Worm (Caenorhabditis elegans): Measurements from ENCODE around the gene hpo-40.

DNA sequence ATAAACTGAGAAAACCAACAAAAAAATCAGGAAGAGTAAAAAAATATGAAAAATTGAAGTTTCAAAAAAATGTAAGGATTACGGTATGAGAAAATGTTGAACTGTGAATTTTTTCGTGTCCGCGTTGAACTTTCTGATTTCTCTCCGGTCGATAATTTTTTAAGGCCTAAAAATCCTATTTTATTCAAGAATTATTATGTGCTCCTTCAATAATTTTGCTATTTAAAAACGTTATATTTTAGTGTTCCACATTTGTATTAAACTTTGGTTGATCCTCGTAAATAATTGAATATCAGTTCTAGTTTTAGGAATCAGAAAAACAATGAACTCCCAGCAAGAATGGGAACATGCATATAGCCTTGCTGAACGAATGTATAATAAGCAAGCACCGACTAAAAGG, at the start of gene hpo-40:
- no peak for TF ChIP-seq nhr-12 (tag; optimal IDR thresholded peaks at IDR 0.05)
- no peak for TF ChIP-seq sem-2 (GFP tag; optimal IDR thresholded peaks at IDR 0.05)
- no peak for TF ChIP-seq hlh-1 (tag; optimal IDR thresholded peaks at IDR 0.05)
- TF ChIP-seq snpc-4 (tag; optimal IDR thresholded peaks at IDR 0.05), result no peak
- no peak for TF ChIP-seq cnd-1 (tag; optimal IDR thresholded peaks at IDR 0.05)
- no peak for TF ChIP-seq ces-1 (GFP tag; optimal IDR thresholded peaks at IDR 0.05)
- TF ChIP-seq unc-62 (GFP tag; optimal IDR thresholded peaks at IDR 0.05), result no peak
- TF ChIP-seq tbx-8 (GFP tag; optimal IDR thresholded peaks at IDR 0.05), result no peak
- TF ChIP-seq ceh-83 (GFP tag; optimal IDR thresholded peaks at IDR 0.05), result no peak
- TF ChIP-seq unc-39 (tag; optimal IDR thresholded peaks at IDR 0.05), result no peak
